Worm (Caenorhabditis elegans) whole organism, late embryonic: Measurements from ENCODE around the gene Y54B9A.1.

Experiments used
- ceh-9 ChIP-seq: sonication (generic microtip); optimal IDR thresholded peaks from 2 replicates; lab custom pipeline; 2016; ENCODE audit warnings: mild to moderate bottlenecking, missing genetic modification characterization, inconsistent platforms, missing compliant biosample characterization
- tbx-2 ChIP-seq: sonication (generic microtip); optimal IDR thresholded peaks from 2 replicates; lab custom pipeline; 2016; ENCODE audit warnings: missing genetic modification characterization, missing compliant biosample characterization
- ztf-16 ChIP-seq: sonication (generic microtip); optimal IDR thresholded peaks from 2 replicates; lab custom pipeline; 2017; ENCODE audit warnings: missing genetic modification characterization, missing compliant biosample characterization

DNA sequence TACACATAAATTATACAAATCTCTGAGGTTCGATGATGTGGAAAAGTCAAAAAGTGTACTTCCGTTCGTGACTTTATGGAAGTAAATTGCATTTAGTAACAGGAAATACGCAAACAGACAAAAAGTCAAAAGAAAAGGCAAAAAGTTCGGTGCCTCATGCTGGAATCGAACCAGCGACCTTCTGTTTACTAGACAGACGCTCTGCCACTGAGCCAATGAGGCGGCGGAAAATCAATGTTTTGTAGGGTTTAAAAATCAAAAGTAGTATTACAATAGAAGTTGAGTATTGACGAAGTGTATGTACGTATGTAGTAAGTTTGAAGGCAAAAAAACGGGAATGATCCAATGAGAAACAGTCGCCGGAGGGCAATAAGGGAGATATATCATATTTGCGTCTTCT is 32.5 kb downstream of the Y54B9A.1 start:
- no peak for TF ChIP-seq ceh-9
- no peak for TF ChIP-seq tbx-2
- no peak for TF ChIP-seq ztf-16 (tag; lab: Kevin White, UChicago)
